Worm (Caenorhabditis elegans) whole organism, L3 larva: ENCODE measurements around the gene ceh-24.

Experiments used
- R02D3.7 ChIP-seq: fragments of 150-350 bp; optimal IDR thresholded peaks from 2 replicates; lab custom pipeline; 2014; ENCODE audit warnings: missing biosample characterization, missing genetic modification characterization
- ZK546.5 ChIP-seq: sonication (generic microtip); optimal IDR thresholded peaks from 2 replicates; lab custom pipeline; 2017; ENCODE audit warnings: missing biosample characterization, missing genetic modification characterization
- aly-2 ChIP-seq: fragments of 150-350 bp; optimal IDR thresholded peaks from 2 replicates; lab custom pipeline; 2014; ENCODE audit warnings: missing biosample characterization, missing genetic modification characterization
- ama-1 ChIP-seq: fragments of 150-350 bp; optimal IDR thresholded peaks from 2 replicates; lab custom pipeline; 2018
- ceh-16 ChIP-seq: sonication (generic microtip); optimal IDR thresholded peaks from 2 replicates; lab custom pipeline; 2017; ENCODE audit warnings: missing biosample characterization, missing genetic modification characterization
- ceh-28 ChIP-seq: fragments of 150-350 bp; optimal IDR thresholded peaks from 2 replicates; lab custom pipeline; 2014; ENCODE audit warnings: missing biosample characterization, missing genetic modification reagents, missing genetic modification characterization
- ceh-9 ChIP-seq: sonication (generic microtip); optimal IDR thresholded peaks from 2 replicates; lab custom pipeline; 2018; ENCODE audit warnings: missing biosample characterization, missing genetic modification characterization
- daf-12 ChIP-seq: fragments of 150-350 bp; optimal IDR thresholded peaks from 2 replicates; lab custom pipeline; 2014; ENCODE audit warnings: missing biosample characterization, missing genetic modification reagents, missing genetic modification characterization
- egl-27 ChIP-seq: sonication (generic microtip); optimal IDR thresholded peaks from 4 replicates; lab custom pipeline; 2017; ENCODE audit warnings: missing biosample characterization, missing genetic modification reagents, missing genetic modification characterization
- egl-5 ChIP-seq: fragments of 150-350 bp; optimal IDR thresholded peaks from 2 replicates; lab custom pipeline; 2017; ENCODE audit warnings: missing biosample characterization, missing genetic modification reagents, missing genetic modification characterization, inconsistent platforms
- elt-1 ChIP-seq: fragments of 150-350 bp; optimal IDR thresholded peaks from 2 replicates; lab custom pipeline; 2014; ENCODE audit warnings: missing biosample characterization, missing genetic modification characterization
- elt-2 ChIP-seq: sonication (generic microtip); optimal IDR thresholded peaks from 2 replicates; lab custom pipeline; 2016; ENCODE audit warnings: missing genetic modification reagents, mild to moderate bottlenecking, missing genetic modification characterization, missing compliant biosample characterization
- elt-3 ChIP-seq, 3 experiments: fragments of 150-350 bp in 1 of 3; sonication (generic microtip) in 2 of 3; optimal IDR thresholded peaks; 2 replicates in 2 of 3; 4 replicates in 1 of 3; lab custom pipeline; 2014 to 2017; ENCODE audit warnings: missing biosample characterization in 3 of 3, missing genetic modification characterization in 3 of 3
- hmg-11 ChIP-seq: sonication (generic microtip); optimal IDR thresholded peaks from 2 replicates; lab custom pipeline; 2016; ENCODE audit warnings: missing genetic modification characterization, missing compliant biosample characterization
- lin-15B ChIP-seq: fragments of 150-350 bp; optimal IDR thresholded peaks from 2 replicates; lab custom pipeline; 2014; ENCODE audit warnings: missing biosample characterization, missing genetic modification characterization
- lsy-12 ChIP-seq: sonication (generic microtip); optimal IDR thresholded peaks from 2 replicates; lab custom pipeline; 2016; ENCODE audit warnings: mild to moderate bottlenecking, missing genetic modification characterization, missing compliant biosample characterization
- mdl-1 ChIP-seq: fragments of 150-350 bp; optimal IDR thresholded peaks from 2 replicates; lab custom pipeline; 2014; ENCODE audit warnings: missing biosample characterization, missing genetic modification characterization
- mml-1 ChIP-seq: fragments of 150-350 bp; sonication (generic microtip); optimal IDR thresholded peaks from 3 replicates; lab custom pipeline; 2014; ENCODE audit warnings: missing biosample characterization, missing genetic modification characterization
- nfya-1 ChIP-seq: sonication (generic microtip); optimal IDR thresholded peaks from 2 replicates; lab custom pipeline; 2017; ENCODE audit warnings: missing genetic modification characterization, mild to moderate bottlenecking, missing compliant biosample characterization, antibody characterized with exemption, moderate library complexity; ENCODE audit not compliant: insufficient read depth
- nhr-11 ChIP-seq: fragments of 150-350 bp; optimal IDR thresholded peaks from 2 replicates; lab custom pipeline; 2014; ENCODE audit warnings: missing biosample characterization, missing genetic modification characterization
- nhr-23 ChIP-seq: fragments of 150-350 bp; optimal IDR thresholded peaks from 2 replicates; lab custom pipeline; 2014; ENCODE audit warnings: missing biosample characterization, missing genetic modification reagents, missing genetic modification characterization
- nhr-237 ChIP-seq: fragments of 150-350 bp; optimal IDR thresholded peaks from 2 replicates; lab custom pipeline; 2014; ENCODE audit warnings: missing biosample characterization, missing genetic modification characterization
- nhr-25 ChIP-seq: sonication (generic microtip); optimal IDR thresholded peaks from 2 replicates; lab custom pipeline; 2017; ENCODE audit warnings: missing biosample characterization, missing genetic modification characterization
- nhr-28 ChIP-seq: fragments of 150-350 bp; optimal IDR thresholded peaks from 2 replicates; lab custom pipeline; 2014; ENCODE audit warnings: missing biosample characterization, missing genetic modification characterization
- nhr-67 ChIP-seq: fragments of 150-350 bp; optimal IDR thresholded peaks from 2 replicates; lab custom pipeline; 2014; ENCODE audit warnings: missing biosample characterization, missing genetic modification characterization
- nhr-77 ChIP-seq: fragments of 150-350 bp; optimal IDR thresholded peaks from 2 replicates; lab custom pipeline; 2014; ENCODE audit warnings: missing biosample characterization, missing genetic modification characterization
- pha-4 ChIP-seq: fragments of 150-350 bp; optimal IDR thresholded peaks from 2 replicates; lab custom pipeline; 2014; ENCODE audit warnings: missing biosample characterization, missing genetic modification reagents, missing genetic modification characterization
- skn-1 ChIP-seq: fragments of 150-350 bp; optimal IDR thresholded peaks from 2 replicates; lab custom pipeline; 2014; ENCODE audit warnings: missing biosample characterization, missing genetic modification characterization
- snpc-4 ChIP-seq: fragments of 150-350 bp; optimal IDR thresholded peaks from 2 replicates; lab custom pipeline; 2014; ENCODE audit warnings: missing biosample characterization, missing genetic modification characterization
- tbx-2 ChIP-seq: sonication (generic microtip); optimal IDR thresholded peaks from 2 replicates; lab custom pipeline; 2016; ENCODE audit warnings: mild to moderate bottlenecking, missing genetic modification characterization, missing compliant biosample characterization
- unc-39 ChIP-seq: sonication (generic microtip); optimal IDR thresholded peaks from 4 replicates; lab custom pipeline; 2017; ENCODE audit warnings: missing biosample characterization, missing genetic modification characterization
- unc-62 ChIP-seq: fragments of 150-350 bp; sonication (generic microtip); optimal IDR thresholded peaks from 4 replicates; lab custom pipeline; 2014; ENCODE audit warnings: missing biosample characterization, missing genetic modification reagents, missing genetic modification characterization
- zag-1 ChIP-seq: fragments of 150-350 bp; optimal IDR thresholded peaks from 2 replicates; lab custom pipeline; 2014; ENCODE audit warnings: missing biosample characterization, missing genetic modification characterization
- ztf-4 ChIP-seq: fragments of 150-350 bp; optimal IDR thresholded peaks from 2 replicates; lab custom pipeline; 2014; ENCODE audit warnings: missing biosample characterization, missing genetic modification characterization

Gene ceh-24

DNA sequence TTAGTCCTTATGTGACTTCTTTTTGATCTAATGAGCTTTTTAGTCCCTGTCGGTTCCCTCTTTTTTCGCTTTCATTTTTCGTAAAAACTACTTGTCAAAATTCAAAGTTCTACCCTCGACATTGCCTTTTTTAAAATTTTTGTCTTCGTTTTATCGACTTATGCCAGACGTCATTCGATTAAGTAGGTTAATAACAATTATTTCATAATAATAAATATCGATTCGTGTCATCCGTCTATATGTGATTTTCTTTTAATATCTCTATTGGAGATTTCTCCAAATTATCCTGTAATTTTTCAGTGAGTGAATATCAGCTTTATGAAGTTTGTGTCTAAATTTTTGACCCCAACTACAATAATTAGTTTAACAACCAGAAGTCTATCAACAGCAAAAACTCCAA lies 9.7 kb downstream of the ceh-24 start, which contains the start of gene hpo-31:
hpo-31 (plus strand) TSS at position 301 of the 400 bp plus-strand sequence.
- TF ChIP-seq unc-62 (no peak), nhr-28 (tag; lab: Kevin White, UChicago) (no peak), nhr-11 (tag; lab: Kevin White, UChicago) (no peak), zag-1 (tag; lab: Kevin White, UChicago) (no peak), nhr-23 (tag; lab: Kevin White, UChicago) (no peak)

DNA sequence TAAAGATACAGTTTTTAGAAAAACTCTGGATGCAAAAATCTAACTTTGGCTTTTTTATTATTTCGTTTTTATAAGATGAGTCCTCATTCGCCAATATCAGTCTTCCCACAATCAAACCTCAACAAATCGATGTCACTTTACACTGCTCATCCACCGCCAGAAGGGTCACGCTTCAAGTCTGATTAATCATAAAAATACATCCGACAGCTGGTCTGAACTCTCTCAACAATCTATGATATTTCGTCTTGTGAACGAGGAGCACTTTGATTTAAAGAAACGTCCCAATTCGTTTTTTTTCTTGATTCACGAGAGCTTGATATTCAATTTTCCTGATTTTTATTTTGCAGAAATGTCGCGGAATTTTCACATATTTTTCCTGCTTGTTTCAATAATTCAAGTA lies 14.9 kb downstream of the ceh-24 start, which contains the start of gene nrf-5:
nrf-5 (plus strand) TSS at position 348 of the 400 bp plus-strand sequence.
- TF ChIP-seq ceh-9 (tag; lab: Kevin White, UChicago) = no peak
- no peak for TF ChIP-seq nhr-237 (tag; lab: Kevin White, UChicago)
- no peak for TF ChIP-seq egl-5 (tag; lab: Kevin White, UChicago)
- no peak for TF ChIP-seq lsy-12 (tag; lab: Kevin White, UChicago)
- TF ChIP-seq mdl-1 (tag; lab: Kevin White, UChicago) = no peak
- no peak for TF ChIP-seq lin-15B (tag; lab: Kevin White, UChicago)
- TF ChIP-seq nhr-11 (tag; lab: Kevin White, UChicago) = no peak
- TF ChIP-seq mml-1 = no peak
- TF ChIP-seq ama-1 (lab: Kevin White, UChicago) = no peak
- TF ChIP-seq snpc-4 (tag; lab: Kevin White, UChicago) = no peak
- TF ChIP-seq pha-4 = no peak
- no peak for TF ChIP-seq elt-2 (tag; lab: Kevin White, UChicago)
- no peak for TF ChIP-seq nhr-25 (tag; lab: Kevin White, UChicago)
- no peak for TF ChIP-seq hmg-11 (tag; lab: Kevin White, UChicago)
- TF ChIP-seq ceh-16 (tag; lab: Kevin White, UChicago) = no peak
- TF ChIP-seq nhr-23 (tag; lab: Kevin White, UChicago) = no peak
- no peak for TF ChIP-seq zag-1 (tag; lab: Kevin White, UChicago)

DNA sequence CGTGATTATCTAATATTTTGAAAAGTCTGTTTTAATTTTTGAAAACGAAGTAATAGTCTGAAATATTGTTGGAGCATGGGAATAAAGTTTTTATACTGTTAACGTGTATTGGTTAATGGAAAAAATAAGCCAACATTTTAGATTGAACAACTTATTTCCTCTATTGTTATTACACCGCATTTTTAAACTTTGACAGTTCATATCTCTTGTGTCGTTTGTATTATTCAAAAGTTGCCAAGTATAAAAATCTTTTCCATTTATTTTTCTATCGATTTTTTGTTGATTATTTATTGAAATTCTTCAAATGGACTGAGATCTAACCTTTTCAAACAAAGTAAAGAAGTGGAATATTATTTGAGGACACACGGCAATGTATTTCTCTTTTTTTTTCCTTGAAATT lies 17.8 kb downstream of the ceh-24 start, which contains the start of gene str-165:
str-165 (plus strand) TSS at position 301 of the 400 bp plus-strand sequence.
- TF ChIP-seq tbx-2 (tag; lab: Kevin White, UChicago) (no peak), ztf-4 (no peak), egl-5 (tag; lab: Kevin White, UChicago) (no peak), ama-1 (lab: Kevin White, UChicago) (no peak), unc-39 (tag; lab: Kevin White, UChicago) (no peak), nfya-1 (tag; lab: Kevin White, UChicago) (no peak)

DNA sequence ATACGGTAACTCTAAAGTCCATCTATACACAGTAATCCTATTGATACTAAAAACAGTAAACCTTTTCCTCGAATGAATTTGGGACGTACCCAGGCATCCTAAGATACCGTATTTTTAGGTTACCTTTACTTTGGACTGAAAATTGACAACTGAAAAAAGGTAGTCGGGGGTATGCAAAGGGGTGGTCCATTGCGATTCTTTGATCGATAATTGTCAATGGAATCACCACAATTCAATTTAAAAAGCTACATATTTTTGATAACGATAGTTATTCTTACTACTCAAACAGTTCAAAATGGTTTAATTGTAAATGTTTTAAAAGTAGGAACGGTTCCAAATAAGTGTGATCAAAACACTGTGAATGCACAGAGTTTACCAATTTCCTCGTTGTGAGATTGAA lies 20.9 kb downstream of the ceh-24 start, which contains the start of gene srx-129:
srx-129 (plus strand) TSS at position 301 of the 400 bp plus-strand sequence.
- TF ChIP-seq nhr-67 (tag; lab: Kevin White, UChicago) (no peak), skn-1 (tag; lab: Kevin White, UChicago) (no peak), elt-1 (tag; lab: Kevin White, UChicago) (no peak), daf-12 (no peak)

DNA sequence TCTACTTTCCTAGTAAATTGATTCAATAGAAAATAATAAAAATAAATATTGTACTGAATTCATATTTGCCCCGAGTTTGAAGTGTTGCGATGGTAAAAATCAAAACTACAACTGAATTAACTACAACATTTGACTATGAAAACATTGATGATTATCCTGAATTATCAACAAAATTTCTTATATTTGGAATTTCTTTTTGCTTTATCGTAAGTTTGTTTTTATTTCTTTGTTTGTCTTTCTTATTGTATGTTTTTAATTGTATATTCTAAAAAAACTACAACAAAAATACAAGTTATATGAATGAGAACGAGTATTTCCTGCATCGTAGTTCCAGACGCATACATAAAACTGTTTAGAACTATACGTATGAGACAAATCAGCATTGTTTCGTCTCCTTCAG lies 24.1 kb downstream of the ceh-24 start, which contains the start of gene srx-128:
srx-128 (plus strand) TSS at position 301 of the 400 bp plus-strand sequence.
- TF ChIP-seq R02D3.7 (tag; lab: Kevin White, UChicago) = no peak
- no peak for TF ChIP-seq nhr-237 (tag; lab: Kevin White, UChicago)
- no peak for TF ChIP-seq egl-27 (tag; lab: Kevin White, UChicago)
- TF ChIP-seq aly-2 (tag; lab: Kevin White, UChicago) = no peak
- no peak for TF ChIP-seq nfya-1 (tag; lab: Kevin White, UChicago)
- TF ChIP-seq elt-3 (tag; optimal IDR thresholded peaks at IDR 0.05; lab: Kevin White, UChicago) = no peak
- no peak for TF ChIP-seq mml-1
- TF ChIP-seq zag-1 (tag; lab: Kevin White, UChicago) = no peak

DNA sequence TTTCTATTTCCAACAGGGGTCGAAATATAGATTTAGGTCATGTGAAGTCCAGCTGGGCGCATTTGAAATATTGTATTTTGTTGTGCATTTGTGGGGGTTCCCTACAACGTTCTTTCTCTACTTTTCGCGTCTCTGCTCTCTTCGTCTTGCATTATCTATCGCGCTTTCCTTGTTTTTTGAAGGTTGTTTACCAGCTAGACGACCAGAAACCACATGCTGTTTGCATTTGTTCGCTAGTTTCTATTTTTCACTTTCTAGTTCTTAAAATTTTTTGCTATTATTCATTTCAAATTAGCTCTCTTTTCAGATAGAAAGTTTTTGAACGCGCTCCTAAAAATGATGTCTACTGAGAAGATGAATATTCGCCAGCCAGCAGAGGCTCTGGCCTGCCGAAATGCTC lies 26.4 kb downstream of the ceh-24 start, which contains the start of gene F55B12.10:
F55B12.10 (plus strand) TSS at position 301 of the 400 bp plus-strand sequence.
- TF ChIP-seq pha-4 (no peak), ZK546.5 (no peak), aly-2 (tag; lab: Kevin White, UChicago) (no peak), ceh-28 (tag; lab: Kevin White, UChicago) (no peak), mml-1 (no peak), unc-62 (no peak), nhr-77 (no peak), daf-12 (no peak)
